Worm (Caenorhabditis elegans) whole organism, L4 larva: ENCODE data around the gene ZK512.11.

Source experiments
- D1046.2 ChIP-seq: fragments of 200-800 bp; sonication (Bioruptor generic); IDR thresholded peaks from 2 replicates; pipeline ENCODE4 v1.3.6; 2022; ENCODE audit warnings: missing genetic modification characterization, missing compliant biosample characterization
- F49E8.2 ChIP-seq: sonication (generic microtip); optimal IDR thresholded peaks from 2 replicates; lab custom pipeline; 2016; ENCODE audit warnings: missing compliant biosample characterization, mild to moderate bottlenecking, missing genetic modification characterization, borderline replicate concordance
- T20F7.1 ChIP-seq: fragments of 200-800 bp; sonication (Bioruptor generic); optimal IDR thresholded peaks from 2 replicates; lab custom pipeline; 2018; ENCODE audit warnings: mild to moderate bottlenecking, missing genetic modification characterization, missing compliant biosample characterization
- Y48G9A.11 ChIP-seq: fragments of 200-800 bp; sonication (Bioruptor generic); IDR thresholded peaks from 2 replicates; pipeline ENCODE4 v1.3.6; 2022; ENCODE audit warnings: missing genetic modification reagents, missing genetic modification characterization, missing compliant biosample characterization
- Y5F2A.4 ChIP-seq: fragments of 200-800 bp; sonication (Bioruptor generic); optimal IDR thresholded peaks from 2 replicates; lab custom pipeline; 2018; ENCODE audit warnings: mild to moderate bottlenecking, missing genetic modification characterization, missing compliant biosample characterization
- ZK546.5 ChIP-seq, 2 experiments: sonication (generic microtip); optimal IDR thresholded peaks; 2 replicates each; lab custom pipeline; 2017; ENCODE audit warnings: missing biosample characterization in 2 of 2, missing genetic modification characterization in 2 of 2
- aha-1 ChIP-seq: fragments of 150-350 bp; peaks from one replicate; lab custom pipeline; 2014; ENCODE audit warnings: missing biosample characterization, missing genetic modification characterization
- ama-1 ChIP-seq: fragments of 150-350 bp; optimal IDR thresholded peaks from 2 replicates; lab custom pipeline; 2014; ENCODE audit warnings: inconsistent platforms, mixed read lengths
- arid-1 ChIP-seq: fragments of 200-800 bp; sonication (Bioruptor generic); conservative IDR thresholded peaks from 2 replicates; pipeline ENCODE4 v1.3.6; 2022; ENCODE audit warnings: missing genetic modification reagents, missing genetic modification characterization, missing compliant biosample characterization
- ceh-20 ChIP-seq: fragments of 200-800 bp; sonication (Bioruptor generic); IDR thresholded peaks from 2 replicates; pipeline ENCODE4 v1.3.6; 2022; ENCODE audit warnings: missing genetic modification reagents, missing genetic modification characterization, missing compliant biosample characterization
- ceh-32 ChIP-seq: sonication (generic microtip); optimal IDR thresholded peaks from 2 replicates; lab custom pipeline; 2016; ENCODE audit warnings: mild to moderate bottlenecking, missing genetic modification characterization, missing compliant biosample characterization; ENCODE audit not compliant: poor library complexity
- cey-2 ChIP-seq: sonication (generic microtip); optimal IDR thresholded peaks from 3 replicates; lab custom pipeline; 2017; ENCODE audit warnings: missing genetic modification characterization, mild to moderate bottlenecking, missing compliant biosample characterization, antibody characterized with exemption, borderline replicate concordance; ENCODE audit not compliant: insufficient read depth
- daf-16 ChIP-seq, 3 experiments: sonication (generic microtip); optimal IDR thresholded peaks; 2 replicates each; lab custom pipeline; 2016 to 2017; ENCODE audit warnings: missing genetic modification characterization in 3 of 3, missing genetic modification reagents in 3 of 3, mild to moderate bottlenecking in 2 of 3, missing compliant biosample characterization in 2 of 3, missing biosample characterization in 1 of 3, moderate library complexity in 1 of 3
- daf-19 ChIP-seq: fragments of 200-800 bp; sonication (Bioruptor generic); conservative IDR thresholded peaks from 2 replicates; pipeline ENCODE4 v1.3.6; 2022; ENCODE audit warnings: missing genetic modification characterization, missing compliant biosample characterization
- daf-8 ChIP-seq: fragments of 200-800 bp; sonication (Bioruptor generic); IDR thresholded peaks from 2 replicates; pipeline ENCODE4 v1.3.6; 2022; ENCODE audit warnings: missing genetic modification characterization, missing compliant biosample characterization
- dmd-6 ChIP-seq: fragments of 200-800 bp; sonication (Bioruptor generic); IDR thresholded peaks from 2 replicates; pipeline ENCODE4 v1.3.6; 2022; ENCODE audit warnings: missing genetic modification reagents, missing genetic modification characterization, missing compliant biosample characterization
- dmd-8 ChIP-seq: fragments of 200-800 bp; sonication (Bioruptor generic); IDR thresholded peaks from 2 replicates; pipeline ENCODE4 v1.3.6; 2022; ENCODE audit warnings: missing genetic modification characterization, missing compliant biosample characterization
- dve-1 ChIP-seq: sonication (generic microtip); optimal IDR thresholded peaks from 2 replicates; lab custom pipeline; 2017; ENCODE audit warnings: antibody characterized with exemption, mild to moderate bottlenecking, missing genetic modification characterization, missing compliant biosample characterization; ENCODE audit not compliant: insufficient read depth
- egl-43 ChIP-seq: fragments of 200-800 bp; sonication (Bioruptor generic); IDR thresholded peaks from 2 replicates; pipeline ENCODE4 v1.3.6; 2022; ENCODE audit warnings: missing genetic modification reagents, missing genetic modification characterization, missing compliant biosample characterization
- hif-1 ChIP-seq, 2 experiments: sonication (generic microtip); optimal IDR thresholded peaks; 2 replicates each; lab custom pipeline; 2016 to 2017; ENCODE audit warnings: missing compliant biosample characterization in 2 of 2, missing genetic modification characterization in 2 of 2, missing genetic modification reagents in 2 of 2, missing genotype in 2 of 2, mild to moderate bottlenecking in 1 of 2
- hlh-11 ChIP-seq: fragments of 200-800 bp; sonication (Bioruptor generic); optimal IDR thresholded peaks from 2 replicates; lab custom pipeline; 2018; ENCODE audit warnings: mild to moderate bottlenecking, missing genetic modification characterization, missing compliant biosample characterization
- lin-13 ChIP-seq: fragments of 150-350 bp; optimal IDR thresholded peaks from 2 replicates; lab custom pipeline; 2014; ENCODE audit warnings: missing biosample characterization, missing genetic modification reagents, missing genetic modification characterization
- lin-15B ChIP-seq: fragments of 150-350 bp; sonication (generic microtip); optimal IDR thresholded peaks from 3 replicates; lab custom pipeline; 2014; ENCODE audit warnings: missing biosample characterization, missing genetic modification characterization
- lin-38 ChIP-seq: fragments of 200-800 bp; sonication (Bioruptor generic); IDR thresholded peaks from 2 replicates; pipeline ENCODE4 v1.3.6; 2022; ENCODE audit warnings: missing genetic modification reagents, missing genetic modification characterization, missing compliant biosample characterization
- lin-39 ChIP-seq: fragments of 150-350 bp; optimal IDR thresholded peaks from 2 replicates; lab custom pipeline; 2014; ENCODE audit warnings: missing biosample characterization, missing genetic modification reagents, missing genetic modification characterization
- mdt-29 ChIP-seq: fragments of 200-800 bp; sonication (Bioruptor generic); IDR thresholded peaks from 2 replicates; pipeline ENCODE4 v1.3.6; 2022; ENCODE audit warnings: missing genetic modification reagents, missing genetic modification characterization, missing compliant biosample characterization
- mep-1 ChIP-seq: fragments of 150-350 bp; sonication (generic microtip); optimal IDR thresholded peaks from 3 replicates; lab custom pipeline; 2014; ENCODE audit warnings: missing biosample characterization, missing genetic modification characterization
- mxl-3 ChIP-seq: fragments of 200-800 bp; sonication (Bioruptor generic); optimal IDR thresholded peaks from 2 replicates; lab custom pipeline; 2018; ENCODE audit warnings: mild to moderate bottlenecking, missing genetic modification characterization, missing compliant biosample characterization
- nhr-10 ChIP-seq: fragments of 150-350 bp; optimal IDR thresholded peaks from 2 replicates; lab custom pipeline; 2014; ENCODE audit warnings: missing biosample characterization, missing genetic modification characterization
- nhr-111 ChIP-seq: fragments of 200-800 bp; sonication (Bioruptor generic); optimal IDR thresholded peaks from 2 replicates; lab custom pipeline; 2018; ENCODE audit warnings: mild to moderate bottlenecking, missing genetic modification characterization, missing compliant biosample characterization
- nhr-25 ChIP-seq: sonication (generic microtip); optimal IDR thresholded peaks from 2 replicates; lab custom pipeline; 2017; ENCODE audit warnings: missing genetic modification characterization, mild to moderate bottlenecking, missing compliant biosample characterization, antibody characterized with exemption, moderate library complexity, borderline replicate concordance; ENCODE audit not compliant: insufficient read depth
- nhr-41 ChIP-seq: fragments of 200-800 bp; sonication (Bioruptor generic); IDR thresholded peaks from 2 replicates; pipeline ENCODE4 v1.3.6; 2022; ENCODE audit warnings: missing genetic modification reagents, missing genetic modification characterization, missing compliant biosample characterization
- nhr-48 ChIP-seq: sonication (generic microtip); optimal IDR thresholded peaks from 2 replicates; lab custom pipeline; 2016; ENCODE audit warnings: mild to moderate bottlenecking, missing genetic modification characterization, missing compliant biosample characterization
- nhr-6 ChIP-seq: fragments of 150-350 bp; optimal IDR thresholded peaks from 2 replicates; lab custom pipeline; 2014; ENCODE audit warnings: missing biosample characterization, missing genetic modification characterization
- pha-4 ChIP-seq, 2 experiments: fragments of 150-350 bp in 1 of 2; fragments of 200-800 bp in 1 of 2; sonication (Bioruptor generic) in 1 of 2; IDR thresholded peaks in 1 of 2; optimal IDR thresholded peaks in 1 of 2; 2 replicates each; pipeline versions ENCODE4 v1.3.6 to Lab custom; 2014 to 2022; ENCODE audit warnings: missing genetic modification characterization in 2 of 2, missing genetic modification reagents in 2 of 2, missing biosample characterization in 1 of 2, missing compliant biosample characterization in 1 of 2
- php-3 ChIP-seq: fragments of 200-800 bp; sonication (Bioruptor generic); IDR thresholded peaks from 2 replicates; pipeline ENCODE4 v1.3.6; 2022; ENCODE audit warnings: missing genetic modification reagents, missing genetic modification characterization, missing compliant biosample characterization
- pqm-1 ChIP-seq: sonication (generic microtip); optimal IDR thresholded peaks from 2 replicates; lab custom pipeline; 2017; ENCODE audit warnings: missing biosample characterization, missing genetic modification characterization
- saeg-2 ChIP-seq: fragments of 200-800 bp; sonication (Bioruptor generic); IDR thresholded peaks from 2 replicates; pipeline ENCODE4 v1.3.6; 2022; ENCODE audit warnings: missing genetic modification reagents, missing genetic modification characterization, missing compliant biosample characterization
- set-16 ChIP-seq: fragments of 200-800 bp; sonication (Bioruptor generic); IDR thresholded peaks from 2 replicates; pipeline ENCODE4 v1.3.6; 2022; ENCODE audit warnings: missing genetic modification reagents, missing genetic modification characterization, missing compliant biosample characterization
- skn-1 ChIP-seq: fragments of 150-350 bp; optimal IDR thresholded peaks from 2 replicates; lab custom pipeline; 2014; ENCODE audit warnings: missing biosample characterization, missing genetic modification characterization
- snpc-1.2 ChIP-seq: fragments of 200-800 bp; sonication (Bioruptor generic); IDR thresholded peaks from 2 replicates; pipeline ENCODE4 v1.3.6; 2022; ENCODE audit warnings: missing genetic modification reagents, missing genetic modification characterization, missing compliant biosample characterization
- snpc-4 ChIP-seq: fragments of 150-350 bp; optimal IDR thresholded peaks from 2 replicates; lab custom pipeline; 2014; ENCODE audit warnings: missing biosample characterization, missing genetic modification characterization
- spr-3 ChIP-seq: fragments of 200-800 bp; sonication (Bioruptor generic); optimal IDR thresholded peaks from 2 replicates; lab custom pipeline; 2018; ENCODE audit warnings: mild to moderate bottlenecking, missing genetic modification characterization, missing compliant biosample characterization
- tra-1 ChIP-seq: fragments of 200-800 bp; sonication (Bioruptor generic); IDR thresholded peaks from 2 replicates; pipeline ENCODE4 v1.3.6; 2022; ENCODE audit warnings: missing genetic modification reagents, missing genetic modification characterization, missing compliant biosample characterization
- unc-39 ChIP-seq: sonication (generic microtip); optimal IDR thresholded peaks from 2 replicates; lab custom pipeline; 2017; ENCODE audit warnings: missing biosample characterization, missing genetic modification characterization
- zfp-3 ChIP-seq: fragments of 200-800 bp; sonication (Bioruptor generic); conservative IDR thresholded peaks from 2 replicates; pipeline ENCODE4 v1.3.6; 2022; ENCODE audit warnings: missing genetic modification reagents, missing genetic modification characterization, missing compliant biosample characterization
- zip-11 ChIP-seq: fragments of 200-800 bp; sonication (Bioruptor generic); IDR thresholded peaks from 2 replicates; pipeline ENCODE4 v1.3.6; 2022; ENCODE audit warnings: missing genetic modification characterization, missing compliant biosample characterization
- zip-2 ChIP-seq: fragments of 150-350 bp; optimal IDR thresholded peaks from 2 replicates; lab custom pipeline; 2014; ENCODE audit warnings: missing biosample characterization, missing genetic modification characterization
- ztf-11 ChIP-seq: fragments of 150-350 bp; optimal IDR thresholded peaks from 2 replicates; lab custom pipeline; 2014; ENCODE audit warnings: missing biosample characterization, missing genetic modification characterization

ZK512.11 gene

ce11 chrIII:9104060-9104459 lies 40.0 kb upstream of the ZK512.11 start (continued):
- TF ChIP-seq daf-8 (GFP tag; lab: Robert Waterston, UW) (no peak), nhr-48 (tag; lab: Kevin White, UChicago) (peak; percentile 23), ceh-20 (GFP tag; lab: Robert Waterston, UW) (peak; percentile 38), snpc-1.2 (GFP tag; lab: Robert Waterston, UW) (peak; percentile 73), pha-4 (GFP tag; IDR thresholded peaks at IDR 0.05; lab: Robert Waterston, UW) (no peak), pha-4 (tag; optimal IDR thresholded peaks at IDR 0.05; lab: Kevin White, UChicago) (no peak), cey-2 (no peak), mxl-3 (GFP tag; lab: Kevin White, UChicago) (peak; percentile 0), zip-11 (GFP tag; lab: Robert Waterston, UW) (0 out of 2 replicates have a peak, but pooled peaks have one; percentile 25), mep-1 (tag; lab: Kevin White, UChicago) (no peak), ztf-11 (tag; lab: Kevin White, UChicago) (no peak), daf-19 (GFP tag; lab: Robert Waterston, UW) (peak; percentile 67; the same call in 1 of the 2 replicates), lin-39 (tag; lab: Kevin White, UChicago) (no peak), daf-16 (GFP tag; optimal IDR thresholded peaks at IDR 0.05; lab: Kevin White, UChicago) (peak in 1 of 2 experiments; percentile 59), daf-16 (tag; optimal IDR thresholded peaks at IDR 0.05; lab: Kevin White, UChicago) (no peak), lin-38 (peak; percentile 84), Y48G9A.11 (GFP tag; lab: Robert Waterston, UW) (peak; percentile 82), hif-1 (tag; optimal IDR thresholded peaks at IDR 0.05; lab: Kevin White, UChicago) (peak in 1 of 2 experiments; percentile 54), nhr-6 (tag; lab: Kevin White, UChicago) (no peak), F49E8.2 (tag; lab: Kevin White, UChicago) (no peak), arid-1 (GFP tag; lab: Robert Waterston, UW) (peak; percentile 75), ama-1 (lab: Kevin White, UChicago) (no peak), nhr-111 (GFP tag; lab: Kevin White, UChicago) (peak; percentile 59), ceh-32 (tag; lab: Kevin White, UChicago) (no peak), Y5F2A.4 (peak; percentile 26), saeg-2 (GFP tag; lab: Robert Waterston, UW) (0 out of 2 replicates have a peak, but pooled peaks have one; percentile 69), dmd-6 (GFP tag; lab: Robert Waterston, UW) (peak; percentile 59), unc-39 (tag; lab: Kevin White, UChicago) (no peak), nhr-41 (0 out of 2 replicates have a peak, but pooled peaks have one; percentile 44), set-16 (peak; percentile 20; the same call in 1 of the 2 replicates), T20F7.1 (GFP tag; lab: Kevin White, UChicago) (peak; percentile 35), aha-1 (tag; lab: Kevin White, UChicago) (peak; percentile 94), php-3 (GFP tag; lab: Robert Waterston, UW) (no peak), zip-2 (tag; lab: Kevin White, UChicago) (peak; percentile 35), lin-13 (peak; percentile 30), snpc-4 (tag; lab: Kevin White, UChicago) (peak; percentile 22), hlh-11 (tag; lab: Kevin White, UChicago) (peak; percentile 43), tra-1 (GFP tag; lab: Robert Waterston, UW) (peak; percentile 73), mdt-29 (GFP tag; lab: Robert Waterston, UW) (peak; percentile 54), egl-43 (peak; percentile 95), dmd-8 (GFP tag; lab: Robert Waterston, UW) (peak; percentile 74), lin-15B (no peak), ZK546.5 (tag; optimal IDR thresholded peaks at IDR 0.05; lab: Kevin White, UChicago) (no peak), nhr-25 (tag; lab: Kevin White, UChicago) (no peak), D1046.2 (GFP tag; lab: Robert Waterston, UW) (peak; percentile 76), dve-1 (tag; lab: Kevin White, UChicago) (no peak), pqm-1 (tag; lab: Kevin White, UChicago) (no peak), nhr-10 (no peak), skn-1 (tag; lab: Kevin White, UChicago) (no peak), spr-3 (GFP tag; lab: Kevin White, UChicago) (no peak), zfp-3 (GFP tag; lab: Robert Waterston, UW) (no peak)
